ENCODE assay signal across 1 fruit fly cellular context in the genomic region with DNA sequence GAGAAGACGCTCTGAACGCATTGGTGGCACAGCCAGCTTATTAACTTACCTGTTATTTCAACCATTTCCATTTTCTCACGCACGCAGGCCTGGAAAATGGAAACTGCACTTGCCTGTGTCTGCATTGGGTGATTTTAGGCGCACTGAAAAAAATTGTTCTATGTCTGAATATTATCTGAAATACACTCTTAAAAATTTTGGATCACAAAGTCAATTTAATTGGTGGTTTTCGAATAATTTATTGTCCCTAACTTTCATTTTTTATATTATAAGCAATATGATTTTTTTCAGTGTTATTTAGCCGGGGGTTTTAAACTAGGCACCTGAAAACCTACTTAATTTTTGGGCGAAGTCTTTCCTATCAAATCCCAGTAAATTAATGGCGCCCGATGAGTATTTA.
TF ChIP-seq lines count a peak whose summit lies in the region.

No protein-coding gene starts in this region.

TF ChIP-seq in whole organism, embryonic, 481 proteins besides CTCF, POLR2A, EP300 and RAD21 (continued from another document):
- TF ChIP-seq ssp (GFP tag; IDR thresholded peaks at IDR 0.05; lab: Robert Waterston, UW) (peak; percentile 54), CG12104 (GFP tag; optimal IDR thresholded peaks at IDR 0.05; lab: Kevin White, UChicago) (peak; percentile 38), ap (GFP tag; IDR thresholded peaks at IDR 0.05; lab: Robert Waterston, UW) (no peak; the same call in 1 of the 2 replicates), Aef1 (GFP tag; IDR thresholded peaks at IDR 0.05; lab: Robert Waterston, UW) (peak; percentile 68), danr (GFP tag; IDR thresholded peaks at IDR 0.05; lab: Robert Waterston, UW) (peak; percentile 21; the same call in 1 of the 2 replicates), CG6683 (GFP tag; optimal IDR thresholded peaks at IDR 0.05; lab: Kevin White, UChicago) (peak; percentile 51), Sry-δ (GFP tag; optimal IDR thresholded peaks at IDR 0.05; lab: Kevin White, UChicago) (peak; percentile 33), Gsc (GFP tag; IDR thresholded peaks at IDR 0.05; lab: Robert Waterston, UW) (no peak), az2 (GFP tag; optimal IDR thresholded peaks at IDR 0.05; lab: Kevin White, UChicago) (peak; percentile 59), CG14860 (GFP tag; IDR thresholded peaks at IDR 0.05; lab: Robert Waterston, UW; ENCODE audit: partially characterized antibody) (no peak), Ada2b (GFP tag; IDR thresholded peaks at IDR 0.05; lab: Robert Waterston, UW) (peak; percentile 75), Mrtf (GFP tag; IDR thresholded peaks at IDR 0.05; lab: Robert Waterston, UW) (peak; percentile 56; the same call in 1 of the 3 replicates), crc (GFP tag; optimal IDR thresholded peaks at IDR 0.05; lab: Kevin White, UChicago) (peak; percentile 37), CG1647 (GFP tag; optimal IDR thresholded peaks at IDR 0.05; lab: Kevin White, UChicago) (peak; percentile 64), BEAF-32 (GFP tag; optimal IDR thresholded peaks at IDR 0.05; lab: Kevin White, UChicago) (no peak), sna (GFP tag; IDR thresholded peaks at IDR 0.05; lab: Robert Waterston, UW; ENCODE audit: partially characterized antibody) (no peak), CG8924 (tag; optimal IDR thresholded peaks at IDR 0.05; lab: Kevin White, UChicago) (peak; percentile 86), phol (tag; optimal IDR thresholded peaks at IDR 0.05; lab: Kevin White, UChicago) (peak; percentile 92), Oli (tag; optimal IDR thresholded peaks at IDR 0.05; lab: Kevin White, UChicago) (peak; percentile 72), H2.0 (GFP tag; IDR thresholded peaks at IDR 0.05; lab: Robert Waterston, UW) (peak; percentile 79), CG31224 (GFP tag; IDR thresholded peaks at IDR 0.05; lab: Robert Waterston, UW) (peak; percentile 51; the same call in 1 of the 2 replicates), chn (GFP tag; optimal IDR thresholded peaks at IDR 0.05; lab: Kevin White, UChicago) (peak; percentile 47), CG7987 (GFP tag; optimal IDR thresholded peaks at IDR 0.05; lab: Kevin White, UChicago) (peak; percentile 12), CG9727 (GFP tag; optimal IDR thresholded peaks at IDR 0.05; lab: Kevin White, UChicago) (peak; percentile 87), NK7.1 (GFP tag; optimal IDR thresholded peaks at IDR 0.05; lab: Kevin White, UChicago) (peak; percentile 64), E2f1 (GFP tag; IDR thresholded peaks at IDR 0.05; lab: Robert Waterston, UW) (peak; percentile 76), CG33557 (GFP tag; optimal IDR thresholded peaks at IDR 0.05; lab: Kevin White, UChicago) (peak; percentile 37), jing (GFP tag; optimal IDR thresholded peaks at IDR 0.05; lab: Kevin White, UChicago) (peak; percentile 62), CG13296 (GFP tag; optimal IDR thresholded peaks at IDR 0.05; lab: Kevin White, UChicago) (peak; percentile 56), CG17568 (GFP tag; optimal IDR thresholded peaks at IDR 0.05; lab: Kevin White, UChicago) (peak; percentile 54), Atf3 (GFP tag; optimal IDR thresholded peaks at IDR 0.05; lab: Kevin White, UChicago) (peak; percentile 49), CG30403 (GFP tag; optimal IDR thresholded peaks at IDR 0.05; lab: Kevin White, UChicago) (peak; percentile 81), vnd (GFP tag; IDR thresholded peaks at IDR 0.05; lab: Robert Waterston, UW; ENCODE audit: partially characterized antibody) (no peak), cwo (GFP tag; optimal IDR thresholded peaks at IDR 0.05; lab: Kevin White, UChicago) (peak; percentile 51), CG3281 (GFP tag; optimal IDR thresholded peaks at IDR 0.05; lab: Kevin White, UChicago) (peak; percentile 60), Hey (tag; optimal IDR thresholded peaks at IDR 0.05; lab: Kevin White, UChicago) (no peak), CG4424 (GFP tag; optimal IDR thresholded peaks at IDR 0.05; lab: Kevin White, UChicago) (peak; percentile 92), z (GFP tag; IDR thresholded peaks at IDR 0.05; lab: Robert Waterston, UW) (peak; percentile 56; the same call in 1 of the 3 replicates), pb (GFP tag; optimal IDR thresholded peaks at IDR 0.05; lab: Kevin White, UChicago) (peak; percentile 51), CG31365 (tag; optimal IDR thresholded peaks at IDR 0.05; lab: Kevin White, UChicago) (no peak), da (GFP tag; optimal IDR thresholded peaks at IDR 0.05; lab: Kevin White, UChicago) (no peak), Usf (GFP tag; optimal IDR thresholded peaks at IDR 0.05; lab: Kevin White, UChicago) (peak; percentile 48), nom (GFP tag; optimal IDR thresholded peaks at IDR 0.05; lab: Kevin White, UChicago) (no peak), CG12155 (GFP tag; optimal IDR thresholded peaks at IDR 0.05; lab: Kevin White, UChicago) (no peak), gcm2 (GFP tag; optimal IDR thresholded peaks at IDR 0.05; lab: Kevin White, UChicago) (peak; percentile 3), ERR (GFP tag; optimal IDR thresholded peaks at IDR 0.05; lab: Kevin White, UChicago) (no peak), tio (GFP tag; optimal IDR thresholded peaks at IDR 0.05; lab: Kevin White, UChicago) (peak; percentile 59), PHDP (tag; optimal IDR thresholded peaks at IDR 0.05; lab: Kevin White, UChicago) (peak; percentile 77), CG11560 (tag; IDR thresholded peaks at IDR 0.05; lab: Robert Waterston, UW) (no peak), fu2 (GFP tag; optimal IDR thresholded peaks at IDR 0.05; lab: Kevin White, UChicago) (no peak), CHES-1-like (GFP tag; optimal IDR thresholded peaks at IDR 0.05; lab: Kevin White, UChicago) (peak; percentile 31), CG9609 (GFP tag; optimal IDR thresholded peaks at IDR 0.05; lab: Kevin White, UChicago) (no peak), CG14441 (GFP tag; IDR thresholded peaks at IDR 0.05; lab: Robert Waterston, UW) (peak; percentile 77), zen (tag; optimal IDR thresholded peaks at IDR 0.05; lab: Kevin White, UChicago) (peak; percentile 97), pita (GFP tag; optimal IDR thresholded peaks at IDR 0.05; lab: Kevin White, UChicago) (no peak), inv (GFP tag; IDR thresholded peaks at IDR 0.05; lab: Robert Waterston, UW; ENCODE audit: partially characterized antibody) (no peak), CG2889 (GFP tag; IDR thresholded peaks at IDR 0.05; lab: Robert Waterston, UW) (0 out of 3 replicates have a peak, but pooled peaks have one; percentile 56), org-1 (GFP tag; optimal IDR thresholded peaks at IDR 0.05; lab: Kevin White, UChicago) (peak; percentile 64), MTF-1 (GFP tag; optimal IDR thresholded peaks at IDR 0.05; lab: Kevin White, UChicago; ENCODE audit: borderline replicate concordance) (peak; percentile 74), run (tag; optimal IDR thresholded peaks at IDR 0.05; lab: Kevin White, UChicago) (peak; percentile 29), CG9437 (GFP tag; optimal IDR thresholded peaks at IDR 0.05; lab: Kevin White, UChicago) (peak; percentile 41), CG12744 (GFP tag; optimal IDR thresholded peaks at IDR 0.05; lab: Kevin White, UChicago) (no peak), vvl (GFP tag; IDR thresholded peaks at IDR 0.05; lab: Robert Waterston, UW) (peak; percentile 94), CG11093 (GFP tag; IDR thresholded peaks at IDR 0.05; lab: Robert Waterston, UW) (peak; percentile 78), Sox100B (GFP tag; optimal IDR thresholded peaks at IDR 0.05; lab: Kevin White, UChicago) (peak; percentile 80), h (optimal IDR thresholded peaks at IDR 0.05; lab: Kevin White, UChicago) (no peak), CG12659 (GFP tag; optimal IDR thresholded peaks at IDR 0.05; lab: Kevin White, UChicago) (peak; percentile 2), tll (GFP tag; optimal IDR thresholded peaks at IDR 0.05; lab: Kevin White, UChicago) (peak in 1 of 2 experiments; percentile 67), wek (GFP tag; optimal IDR thresholded peaks at IDR 0.05; lab: Kevin White, UChicago) (no peak), br (optimal IDR thresholded peaks at IDR 0.05; lab: Kevin White, UChicago) (no peak), CG11696 (GFP tag; IDR thresholded peaks at IDR 0.05; lab: Robert Waterston, UW) (peak; percentile 48), CG17802 (tag; optimal IDR thresholded peaks at IDR 0.05; lab: Kevin White, UChicago) (peak; percentile 58), zfh2 (GFP tag; optimal IDR thresholded peaks at IDR 0.05; lab: Kevin White, UChicago) (no peak), fru (optimal IDR thresholded peaks at IDR 0.05; lab: Kevin White, UChicago) (no peak), Awh (GFP tag; IDR thresholded peaks at IDR 0.05; lab: Robert Waterston, UW) (peak; percentile 70), CG43689 (GFP tag; IDR thresholded peaks at IDR 0.05; lab: Robert Waterston, UW) (peak; percentile 50; the same call in 1 of the 2 replicates), bcd (GFP tag; optimal IDR thresholded peaks at IDR 0.05; lab: Kevin White, UChicago) (peak; percentile 81), Hr3 (GFP tag; optimal IDR thresholded peaks at IDR 0.05; lab: Kevin White, UChicago) (peak; percentile 66), Sin3A (optimal IDR thresholded peaks at IDR 0.05; lab: Kevin White, UChicago) (no peak), CG13624 (GFP tag; optimal IDR thresholded peaks at IDR 0.05; lab: Kevin White, UChicago) (peak; percentile 52), CG10366 (GFP tag; IDR thresholded peaks at IDR 0.05; lab: Robert Waterston, UW) (peak; percentile 78), CG14050 (GFP tag; IDR thresholded peaks at IDR 0.05; lab: Robert Waterston, UW) (peak; percentile 58), ro (GFP tag; IDR thresholded peaks at IDR 0.05; lab: Robert Waterston, UW) (peak; percentile 54; the same call in 1 of the 2 replicates), CG30020 (tag; optimal IDR thresholded peaks at IDR 0.05; lab: Kevin White, UChicago) (peak; percentile 11), CG3407 (GFP tag; optimal IDR thresholded peaks at IDR 0.05; lab: Kevin White, UChicago) (peak; percentile 65), nerfin-1 (tag; optimal IDR thresholded peaks at IDR 0.05; lab: Kevin White, UChicago) (peak; percentile 82), CG18476 (GFP tag; optimal IDR thresholded peaks at IDR 0.05; lab: Kevin White, UChicago) (peak; percentile 78), CG4854 (GFP tag; optimal IDR thresholded peaks at IDR 0.05; lab: Kevin White, UChicago) (peak; percentile 75), CG4404 (GFP tag; IDR thresholded peaks at IDR 0.05; lab: Robert Waterston, UW) (peak; percentile 83), caup (GFP tag; optimal IDR thresholded peaks at IDR 0.05; lab: Kevin White, UChicago; ENCODE audit: severe bottlenecking) (peak; percentile 58), zen2 (GFP tag; IDR thresholded peaks at IDR 0.05; lab: Robert Waterston, UW; ENCODE audit: partially characterized antibody) (no peak), Bgb (GFP tag; IDR thresholded peaks at IDR 0.05; lab: Robert Waterston, UW; ENCODE audit: partially characterized antibody) (no peak), Kr (GFP tag; optimal IDR thresholded peaks at IDR 0.05; lab: Kevin White, UChicago) (no peak), CG8765 (GFP tag; IDR thresholded peaks at IDR 0.05; lab: Robert Waterston, UW) (peak; percentile 85; the same call in 1 of the 2 replicates), Rfx (GFP tag; IDR thresholded peaks at IDR 0.05; lab: Robert Waterston, UW) (peak; percentile 62), CG9215 (GFP tag; IDR thresholded peaks at IDR 0.05; lab: Robert Waterston, UW) (0 out of 2 replicates have a peak, but pooled peaks have one; percentile 43), Hr51 (GFP tag; optimal IDR thresholded peaks at IDR 0.05; lab: Kevin White, UChicago) (peak in 1 of 2 experiments; percentile 80), YL-1 (GFP tag; optimal IDR thresholded peaks at IDR 0.05; lab: Kevin White, UChicago) (no peak), cato (GFP tag; optimal IDR thresholded peaks at IDR 0.05; lab: Kevin White, UChicago; ENCODE audit: borderline replicate concordance) (peak; percentile 21), CG7963 (GFP tag; IDR thresholded peaks at IDR 0.05; lab: Robert Waterston, UW; ENCODE audit: partially characterized antibody) (no peak), CG9817 (tag; optimal IDR thresholded peaks at IDR 0.05; lab: Kevin White, UChicago) (peak; percentile 51), yki (optimal IDR thresholded peaks at IDR 0.05; lab: Kevin White, UChicago) (no peak), Nf-YC (tag; optimal IDR thresholded peaks at IDR 0.05; lab: Kevin White, UChicago) (peak; percentile 29), Fer2 (tag; optimal IDR thresholded peaks at IDR 0.05; lab: Kevin White, UChicago) (peak; percentile 2), CG1602 (GFP tag; optimal IDR thresholded peaks at IDR 0.05; lab: Kevin White, UChicago) (peak; percentile 53), croc (GFP tag; conservative IDR thresholded peaks at IDR 0.05; lab: Robert Waterston, UW) (peak; percentile 77; the same call in 2 of the 3 replicates), tup (GFP tag; optimal IDR thresholded peaks at IDR 0.05; lab: Kevin White, UChicago) (no peak), Nf-YB (GFP tag; optimal IDR thresholded peaks at IDR 0.05; lab: Kevin White, UChicago) (peak; percentile 20), wdn (GFP tag; IDR thresholded peaks at IDR 0.05; lab: Robert Waterston, UW) (no peak), dati (GFP tag; IDR thresholded peaks at IDR 0.05; lab: Robert Waterston, UW) (peak; percentile 46; the same call in 1 of the 2 replicates), CG18262 (tag; optimal IDR thresholded peaks at IDR 0.05; lab: Kevin White, UChicago) (peak; percentile 94), ttk (GFP tag; IDR thresholded peaks at IDR 0.05; lab: Robert Waterston, UW) (peak; percentile 77), lbe (GFP tag; optimal IDR thresholded peaks at IDR 0.05; lab: Kevin White, UChicago) (no peak), fd102C (GFP tag; optimal IDR thresholded peaks at IDR 0.05; lab: Kevin White, UChicago) (peak; percentile 80), HLH3B (GFP tag; IDR thresholded peaks at IDR 0.05; lab: Robert Waterston, UW) (peak; percentile 83), bsh (GFP tag; optimal IDR thresholded peaks at IDR 0.05; lab: Kevin White, UChicago) (peak; percentile 3 to 74), CG10321 (GFP tag; IDR thresholded peaks at IDR 0.05; lab: Robert Waterston, UW) (no peak), CG8281 (tag; optimal IDR thresholded peaks at IDR 0.05; lab: Kevin White, UChicago) (peak; percentile 46)
